Worm (Caenorhabditis elegans) whole organism, young adult: ENCODE data around the gene F44D12.6.

ENCODE experiments used
- B0336.3 ChIP-seq: fragments of 200-800 bp; sonication (Bioruptor generic); IDR thresholded peaks from 2 replicates; pipeline ENCODE4 v1.3.6; 2022; ENCODE audit warnings: missing genetic modification characterization, missing compliant biosample characterization
- K11D2.4 ChIP-seq: fragments of 200-800 bp; sonication (Bioruptor generic); IDR thresholded peaks from 2 replicates; pipeline ENCODE4 v1.3.6; 2022; ENCODE audit warnings: missing genetic modification reagents, missing genetic modification characterization, missing compliant biosample characterization
- T07F8.4 ChIP-seq: sonication (generic microtip); optimal IDR thresholded peaks from 2 replicates; lab custom pipeline; 2016; ENCODE audit warnings: mild to moderate bottlenecking, missing genetic modification characterization, moderate library complexity, missing compliant biosample characterization
- Y53F4B.3 ChIP-seq: fragments of 200-800 bp; sonication (Bioruptor generic); IDR thresholded peaks from 2 replicates; pipeline ENCODE4 v1.3.6; 2022; ENCODE audit warnings: missing genetic modification reagents, missing genetic modification characterization, missing compliant biosample characterization
- Y53G8AR.9 ChIP-seq: fragments of 200-800 bp; sonication (Bioruptor generic); conservative IDR thresholded peaks from 2 replicates; pipeline ENCODE4 v1.3.6; 2022; ENCODE audit warnings: missing genetic modification reagents, missing genetic modification characterization, missing compliant biosample characterization
- Y79H2A.3 ChIP-seq: fragments of 200-800 bp; sonication (Bioruptor generic); conservative IDR thresholded peaks from 2 replicates; pipeline ENCODE4 v1.3.6; 2022; ENCODE audit warnings: missing genetic modification reagents, missing genetic modification characterization, missing compliant biosample characterization
- ZK185.1 ChIP-seq: sonication (generic microtip); optimal IDR thresholded peaks from 2 replicates; lab custom pipeline; 2016; ENCODE audit warnings: mild to moderate bottlenecking, missing genetic modification characterization, missing compliant biosample characterization; ENCODE audit not compliant: poor library complexity, severe bottlenecking
- athp-1 ChIP-seq: sonication (generic microtip); optimal IDR thresholded peaks from 2 replicates; lab custom pipeline; 2017; ENCODE audit warnings: mild to moderate bottlenecking, missing genetic modification characterization, missing compliant biosample characterization
- attf-6 ChIP-seq: fragments of 200-800 bp; sonication (Bioruptor generic); IDR thresholded peaks from 2 replicates; pipeline ENCODE4 v1.3.6; 2022; ENCODE audit warnings: missing genetic modification reagents, missing genetic modification characterization, missing compliant biosample characterization
- cebp-1 ChIP-seq, 2 experiments: fragments of 200-800 bp in 1 of 2; sonication (Bioruptor generic) in 1 of 2; sonication (generic microtip) in 1 of 2; IDR thresholded peaks in 1 of 2; optimal IDR thresholded peaks in 1 of 2; 2 replicates each; pipeline versions ENCODE4 v1.3.6 to Lab custom; 2017 to 2022; ENCODE audit warnings: missing compliant biosample characterization in 2 of 2, missing genetic modification characterization in 2 of 2, mild to moderate bottlenecking in 1 of 2, missing genetic modification reagents in 1 of 2, moderate library complexity in 1 of 2
- ceh-27 ChIP-seq: fragments of 200-800 bp; sonication (Bioruptor generic); optimal IDR thresholded peaks from 2 replicates; lab custom pipeline; 2018; ENCODE audit warnings: mild to moderate bottlenecking, missing genetic modification characterization, moderate library complexity, missing compliant biosample characterization
- dox-1 ChIP-seq: fragments of 200-800 bp; sonication (Bioruptor generic); IDR thresholded peaks from 2 replicates; pipeline ENCODE4 v1.3.6; 2022; ENCODE audit warnings: missing genetic modification reagents, missing genetic modification characterization, missing compliant biosample characterization
- dpff-1 ChIP-seq: sonication (generic microtip); optimal IDR thresholded peaks from 2 replicates; lab custom pipeline; 2017; ENCODE audit warnings: mild to moderate bottlenecking, missing genetic modification characterization, missing compliant biosample characterization
- hlh-26 ChIP-seq: fragments of 200-800 bp; sonication (Bioruptor generic); conservative IDR thresholded peaks from 2 replicates; pipeline ENCODE4 v1.3.6; 2022; ENCODE audit warnings: missing genetic modification reagents, missing genetic modification characterization, missing compliant biosample characterization
- let-526 ChIP-seq: fragments of 200-800 bp; sonication (Bioruptor generic); IDR thresholded peaks from 2 replicates; pipeline ENCODE4 v1.3.6; 2022; ENCODE audit warnings: missing genetic modification reagents, missing genetic modification characterization, missing compliant biosample characterization
- lin-54 ChIP-seq: fragments of 200-800 bp; sonication (Bioruptor generic); optimal IDR thresholded peaks from 2 replicates; lab custom pipeline; 2018; ENCODE audit warnings: mild to moderate bottlenecking, missing genetic modification characterization, missing compliant biosample characterization
- lsl-1 ChIP-seq: fragments of 200-800 bp; sonication (Bioruptor generic); optimal IDR thresholded peaks from 2 replicates; lab custom pipeline; 2018; ENCODE audit warnings: mild to moderate bottlenecking, missing genetic modification characterization, moderate library complexity, missing compliant biosample characterization
- madf-6 ChIP-seq: fragments of 200-800 bp; sonication (Bioruptor generic); IDR thresholded peaks from 2 replicates; pipeline ENCODE4 v1.3.6; 2022; ENCODE audit warnings: missing genetic modification reagents, missing genetic modification characterization, missing compliant biosample characterization
- madf-8 ChIP-seq: fragments of 200-800 bp; sonication (Bioruptor generic); conservative IDR thresholded peaks from 2 replicates; pipeline ENCODE4 v1.3.6; 2022; ENCODE audit warnings: missing genetic modification reagents, missing genetic modification characterization, missing compliant biosample characterization
- mel-28 ChIP-seq: sonication (generic microtip); optimal IDR thresholded peaks from 2 replicates; lab custom pipeline; 2016; ENCODE audit warnings: borderline replicate concordance, mild to moderate bottlenecking, missing genetic modification characterization, missing compliant biosample characterization
- mxl-1 ChIP-seq: sonication (generic microtip); optimal IDR thresholded peaks from 2 replicates; lab custom pipeline; 2016; ENCODE audit warnings: missing genetic modification characterization, missing compliant biosample characterization
- nfya-1 ChIP-seq: sonication (generic microtip); optimal IDR thresholded peaks from 2 replicates; lab custom pipeline; 2017; ENCODE audit warnings: antibody characterized with exemption, missing compliant biosample characterization, missing genetic modification characterization, borderline replicate concordance; ENCODE audit not compliant: insufficient read depth
- nhr-120 ChIP-seq: fragments of 200-800 bp; sonication (Bioruptor generic); IDR thresholded peaks from 2 replicates; pipeline ENCODE4 v1.3.6; 2022; ENCODE audit warnings: missing genetic modification characterization, missing compliant biosample characterization
- nhr-27 ChIP-seq: fragments of 200-800 bp; sonication (Bioruptor generic); optimal IDR thresholded peaks from 2 replicates; lab custom pipeline; 2018; ENCODE audit warnings: mild to moderate bottlenecking, missing genetic modification characterization, moderate library complexity, missing compliant biosample characterization
- nhr-80 ChIP-seq: sonication (generic microtip); optimal IDR thresholded peaks from 2 replicates; lab custom pipeline; 2016; ENCODE audit warnings: missing genetic modification characterization, missing compliant biosample characterization
- pbrm-1 ChIP-seq: fragments of 200-800 bp; sonication (Bioruptor generic); IDR thresholded peaks from 2 replicates; pipeline ENCODE4 v1.3.6; 2022; ENCODE audit warnings: missing genetic modification reagents, missing genetic modification characterization, missing compliant biosample characterization
- pha-4 ChIP-seq: fragments of 150-350 bp; sonication (generic microtip); optimal IDR thresholded peaks from 2 replicates; lab custom pipeline; 2014; ENCODE audit warnings: missing biosample characterization, missing genetic modification reagents, missing genetic modification characterization
- rcor-1 ChIP-seq: fragments of 200-800 bp; sonication (Bioruptor generic); IDR thresholded peaks from 2 replicates; pipeline ENCODE4 v1.3.6; 2022; ENCODE audit warnings: missing genetic modification reagents, missing genetic modification characterization, missing compliant biosample characterization
- rpc-1 ChIP-seq, 2 experiments: fragments of 150-350 bp in 1 of 2; sonication (generic microtip) in 1 of 2; optimal IDR thresholded peaks; 2 replicates each; lab custom pipeline; 2014 to 2018; ENCODE audit warnings: missing biosample characterization in 1 of 2, missing genetic modification characterization in 1 of 2, missing genetic modification reagents in 1 of 2, missing genotype in 1 of 2
- snpc-4 ChIP-seq, 5 experiments: fragments of 150-350 bp in 1 of 5; sonication (generic microtip) in 4 of 5; optimal IDR thresholded peaks; 2 replicates each; lab custom pipeline; 2014 to 2018; ENCODE audit warnings: missing genetic modification characterization in 5 of 5, missing biosample characterization in 3 of 5, antibody characterized with exemption in 2 of 5, mild to moderate bottlenecking in 2 of 5, missing compliant biosample characterization in 2 of 5, missing genotype in 2 of 5, moderate library complexity in 2 of 5, missing genetic modification reagents in 1 of 5
- tbx-9 ChIP-seq: sonication (generic microtip); optimal IDR thresholded peaks from 2 replicates; lab custom pipeline; 2016; ENCODE audit warnings: borderline replicate concordance, missing genetic modification characterization, inconsistent platforms, missing compliant biosample characterization
- ztf-28 ChIP-seq: fragments of 200-800 bp; sonication (Bioruptor generic); IDR thresholded peaks from 2 replicates; pipeline ENCODE4 v1.3.6; 2022; ENCODE audit warnings: missing genetic modification reagents, missing genetic modification characterization, missing compliant biosample characterization
- ztf-6 ChIP-seq: fragments of 200-800 bp; sonication (Bioruptor generic); IDR thresholded peaks from 2 replicates; pipeline ENCODE4 v1.3.6; 2022; ENCODE audit warnings: missing genetic modification reagents, missing genetic modification characterization, missing compliant biosample characterization

Gene F44D12.6

DNA sequence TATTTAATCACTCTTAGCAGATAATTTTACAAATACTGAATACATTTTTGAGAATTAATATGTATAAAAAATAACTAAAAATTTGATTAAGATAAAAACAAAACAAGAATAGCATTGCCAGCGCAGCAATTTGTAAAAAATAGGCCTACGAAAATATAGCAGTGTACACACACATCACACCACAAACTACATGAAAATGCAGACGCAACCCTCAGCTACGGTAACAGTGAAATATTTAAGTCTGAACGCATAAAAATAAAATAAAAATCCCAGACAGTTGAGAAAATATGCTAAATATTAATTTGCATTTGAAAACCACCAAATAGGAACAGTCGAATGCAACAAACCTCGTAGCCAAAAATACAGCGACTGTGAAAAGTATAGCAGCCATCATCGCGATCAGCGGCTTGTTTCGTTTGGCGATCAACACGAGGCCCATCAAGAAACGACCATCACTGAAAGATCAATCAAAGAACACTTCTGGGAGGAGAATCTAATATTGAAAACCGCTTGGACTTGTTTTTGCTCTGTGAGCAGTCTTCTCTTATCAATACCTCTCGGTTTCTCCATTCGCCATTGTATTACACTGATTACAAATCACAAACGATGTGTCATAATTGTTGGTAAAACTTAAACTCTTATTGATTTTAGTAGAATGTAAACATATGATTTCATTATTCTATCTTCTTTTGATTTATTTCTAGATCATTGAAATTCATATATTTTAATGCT, 34.5 kb upstream of the F44D12.6 start, which contains the start of gene pyp-1 (continued):
- TF ChIP-seq athp-1 (tag; lab: Kevin White, UChicago) (no peak), B0336.3 (GFP tag; lab: Robert Waterston, UW) (no peak), mxl-1 (tag; lab: Kevin White, UChicago) (no peak), K11D2.4 (GFP tag; lab: Robert Waterston, UW) (no peak), Y79H2A.3 (GFP tag; lab: Robert Waterston, UW) (no peak), pha-4 (tag; lab: Kevin White, UChicago) (no peak), T07F8.4 (tag; lab: Kevin White, UChicago) (no peak), nfya-1 (tag; lab: Kevin White, UChicago) (no peak), ZK185.1 (no peak), hlh-26 (GFP tag; lab: Robert Waterston, UW) (no peak), Y53G8AR.9 (GFP tag; lab: Robert Waterston, UW) (no peak), madf-8 (GFP tag; lab: Robert Waterston, UW) (peak; percentile 98), ceh-27 (no peak), pbrm-1 (GFP tag; lab: Robert Waterston, UW) (0 out of 2 replicates have a peak, but pooled peaks have one; percentile 10), nhr-80 (tag; lab: Kevin White, UChicago) (peak; percentile 18), madf-6 (GFP tag; lab: Robert Waterston, UW) (peak; percentile 98), nhr-120 (GFP tag; lab: Robert Waterston, UW) (no peak), ztf-28 (GFP tag; lab: Robert Waterston, UW) (no peak), attf-6 (GFP tag; lab: Robert Waterston, UW) (no peak)

- TF ChIP-seq tbx-9 (no peak), snpc-4 (GFP tag; optimal IDR thresholded peaks at IDR 0.05; lab: Kevin White, UChicago) (no peak), snpc-4 (tag; optimal IDR thresholded peaks at IDR 0.05; lab: Kevin White, UChicago) (no peak), dpff-1 (tag; lab: Kevin White, UChicago) (no peak), let-526 (GFP tag; lab: Robert Waterston, UW) (no peak), lin-54 (GFP tag; lab: Kevin White, UChicago) (no peak), Y53F4B.3 (GFP tag; lab: Robert Waterston, UW) (no peak), dox-1 (no peak), rcor-1 (GFP tag; lab: Robert Waterston, UW) (no peak), nhr-27 (tag; lab: Kevin White, UChicago) (no peak), mel-28 (no peak), ztf-6 (GFP tag; lab: Robert Waterston, UW) (no peak)
These were observed 31.4 kb upstream of the F44D12.6 start, which contains the start of gene C47E12.3 for ce11 chrIV:10001748-10002147. C47E12.3 (minus strand) TSS chrIV:10001848.

ce11 chrIV:10003372-10003771, 29.8 kb upstream of the F44D12.6 start, which contains the start of the genes C47E12.2 and sars-1:
C47E12.2 (minus strand) TSS chrIV:10003502.
sars-1 (plus strand) TSS chrIV:10003726.
- TF ChIP-seq rpc-1 (optimal IDR thresholded peaks at IDR 0.05; lab: Kevin White, UChicago) = no peak
- TF ChIP-seq rpc-1 (tag; optimal IDR thresholded peaks at IDR 0.05; lab: Kevin White, UChicago) = no peak
- no peak for TF ChIP-seq snpc-4 (GFP tag; optimal IDR thresholded peaks at IDR 0.05; lab: Kevin White, UChicago)
- peak in 1 of 4 experiments; percentile 16 for TF ChIP-seq snpc-4 (tag; optimal IDR thresholded peaks at IDR 0.05; lab: Kevin White, UChicago)
- no peak; the same call in 1 of the 2 replicates for TF ChIP-seq cebp-1 (GFP tag; IDR thresholded peaks at IDR 0.05; lab: Robert Waterston, UW)
- peak; percentile 73 for TF ChIP-seq cebp-1 (tag; optimal IDR thresholded peaks at IDR 0.05; lab: Kevin White, UChicago)
- peak; percentile 51 for TF ChIP-seq lsl-1 (GFP tag; lab: Kevin White, UChicago)
